Fruit fly (Drosophila melanogaster) whole organism, embryonic: ENCODE results near the gene Est-Q.
A peak's percentile ranks its signal among the peaks of the same experiment; 100 is the strongest.

Experiments
- Ada2b ChIP-seq: fragments of 200-800 bp; sonication (Bioruptor generic); IDR thresholded peaks from 2 replicates; pipeline ENCODE4 v1.3.6; 2022; ENCODE audit warnings: missing biosample characterization, missing genetic modification characterization
- BEAF-32 ChIP-seq: fragments of 200-800 bp; sonication (Bioruptor generic); optimal IDR thresholded peaks from 3 replicates; lab custom pipeline; 2017; ENCODE audit warnings: missing biosample characterization, missing genetic modification characterization, mild to moderate bottlenecking, moderate library complexity, missing genetic modification reagents
- CG10267 ChIP-seq: fragments of 200-800 bp; sonication (Bioruptor generic); optimal IDR thresholded peaks from 2 replicates; lab custom pipeline; 2018; ENCODE audit warnings: missing biosample characterization, mild to moderate bottlenecking, missing genetic modification characterization, moderate library complexity
- CG13287 ChIP-seq: fragments of 200-800 bp; sonication (Bioruptor generic); IDR thresholded peaks from 2 replicates; pipeline ENCODE4 v1.3.6; 2022; ENCODE audit warnings: missing biosample characterization, missing genetic modification characterization; ENCODE audit not compliant: partially characterized antibody
- CG14710 ChIP-seq: fragments of 200-800 bp; sonication (Bioruptor generic); optimal IDR thresholded peaks from 3 replicates; lab custom pipeline; 2019; ENCODE audit warnings: missing biosample characterization, mild to moderate bottlenecking, missing genetic modification characterization, moderate library complexity
- CG17829 ChIP-seq: fragments of 200-800 bp; optimal IDR thresholded peaks from 2 replicates; lab custom pipeline; 2019; ENCODE audit warnings: missing biosample characterization, mild to moderate bottlenecking, missing genetic modification characterization, moderate library complexity
- CG2120 ChIP-seq: fragments of 200-800 bp; sonication (Bioruptor generic); optimal IDR thresholded peaks from 3 replicates; lab custom pipeline; 2016; ENCODE audit warnings: missing biosample characterization, missing genetic modification characterization
- CG3995 ChIP-seq: fragments of 200-800 bp; sonication (Bioruptor generic); optimal IDR thresholded peaks from 3 replicates; lab custom pipeline; 2016; ENCODE audit warnings: missing biosample characterization, missing genetic modification characterization
- CG4617 ChIP-seq: fragments of 200-800 bp; sonication (Bioruptor generic); optimal IDR thresholded peaks from 3 replicates; lab custom pipeline; 2016; ENCODE audit warnings: missing biosample characterization, missing genetic modification characterization, borderline replicate concordance
- CG6791 ChIP-seq: fragments of 200-800 bp; sonication (Bioruptor generic); IDR thresholded peaks from 3 replicates; pipeline ENCODE4 v1.3.6; 2022; ENCODE audit warnings: missing biosample characterization, missing genetic modification characterization; ENCODE audit not compliant: partially characterized antibody
- CG8290 ChIP-seq, 3 experiments: fragments of 200-800 bp; sonication (Bioruptor generic); optimal IDR thresholded peaks; 2 replicates each; lab custom pipeline; 2016 to 2019; ENCODE audit warnings: missing biosample characterization in 3 of 3, missing genetic modification characterization in 3 of 3, mild to moderate bottlenecking in 2 of 3, moderate library complexity in 1 of 3
- CG9797 ChIP-seq: fragments of 200-800 bp; sonication (Bioruptor generic); optimal IDR thresholded peaks from 3 replicates; lab custom pipeline; 2018; ENCODE audit warnings: missing biosample characterization, mild to moderate bottlenecking, missing genetic modification characterization
- Dp ChIP-seq: fragments of 200-800 bp; sonication (Bioruptor generic); optimal IDR thresholded peaks from 2 replicates; lab custom pipeline; 2018; ENCODE audit warnings: missing biosample characterization, mild to moderate bottlenecking, missing genetic modification characterization, moderate library complexity
- Drgx ChIP-seq: fragments of 200-800 bp; sonication (Bioruptor generic); IDR thresholded peaks from 2 replicates; pipeline ENCODE4 v1.3.6; 2022; ENCODE audit warnings: missing biosample characterization, missing genetic modification characterization
- GATAe ChIP-seq: fragments of 200-800 bp; sonication (Bioruptor generic); conservative IDR thresholded peaks from 2 replicates; pipeline ENCODE4 v1.3.6; 2022; ENCODE audit warnings: missing biosample characterization, missing genetic modification characterization
- MBD-R2 ChIP-seq: fragments of 200-800 bp; sonication (Bioruptor generic); IDR thresholded peaks from 2 replicates; pipeline ENCODE4 v1.3.6; 2022; ENCODE audit warnings: missing biosample characterization, missing genetic modification characterization
- MESR4 ChIP-seq: fragments of 200-800 bp; sonication (Bioruptor generic); optimal IDR thresholded peaks from 2 replicates; lab custom pipeline; 2018; ENCODE audit warnings: missing biosample characterization, mild to moderate bottlenecking, missing genetic modification characterization, moderate library complexity
- Med ChIP-seq: fragments of 200-800 bp; sonication (Bioruptor generic); peaks from one replicate; lab custom pipeline; 2016; ENCODE audit warnings: missing biosample characterization, missing genetic modification characterization, mild to moderate bottlenecking, inconsistent platforms, moderate library complexity
- Neu2 ChIP-seq: fragments of 200-800 bp; sonication (Bioruptor generic); optimal IDR thresholded peaks from 3 replicates; lab custom pipeline; 2016; ENCODE audit warnings: missing biosample characterization, missing genetic modification characterization, borderline replicate concordance
- Scr ChIP-seq: fragments of 200-800 bp; sonication (Bioruptor generic); IDR thresholded peaks from 2 replicates; pipeline ENCODE4 v1.3.6; 2022; ENCODE audit warnings: missing biosample characterization, missing genetic modification characterization; ENCODE audit not compliant: partially characterized antibody
- Sry-β ChIP-seq: fragments of 200-800 bp; sonication (Bioruptor generic); optimal IDR thresholded peaks from 2 replicates; lab custom pipeline; 2018; ENCODE audit warnings: missing biosample characterization, mild to moderate bottlenecking, missing genetic modification characterization, moderate library complexity
- Taf1 ChIP-seq: fragments of 200-800 bp; sonication (Bioruptor generic); IDR thresholded peaks from 2 replicates; pipeline ENCODE4 v1.3.6; 2022; ENCODE audit warnings: missing biosample characterization, missing genetic modification characterization
- YL-1 ChIP-seq: fragments of 200-800 bp; sonication (Bioruptor generic); optimal IDR thresholded peaks from 3 replicates; lab custom pipeline; 2017; ENCODE audit warnings: missing biosample characterization, mild to moderate bottlenecking, missing genetic modification characterization
- dm ChIP-seq: fragments of 200-800 bp; sonication (Bioruptor generic); optimal IDR thresholded peaks from 3 replicates; lab custom pipeline; 2016; ENCODE audit warnings: missing biosample characterization, missing genetic modification characterization
- gce ChIP-seq: fragments of 200-800 bp; sonication (Bioruptor generic); IDR thresholded peaks from 3 replicates; pipeline ENCODE4 v1.3.6; 2022; ENCODE audit warnings: missing biosample characterization, missing genetic modification characterization
- gfzf ChIP-seq: fragments of 200-800 bp; sonication (Bioruptor generic); optimal IDR thresholded peaks from 2 replicates; lab custom pipeline; 2016; ENCODE audit warnings: missing biosample characterization, mild to moderate bottlenecking, missing genetic modification characterization, moderate library complexity
- nerfin-1 ChIP-seq: fragments of 200-800 bp; sonication (Bioruptor generic); optimal IDR thresholded peaks from 3 replicates; lab custom pipeline; 2019; ENCODE audit warnings: missing biosample characterization, mild to moderate bottlenecking, missing genetic modification characterization, moderate library complexity
- phol ChIP-seq: fragments of 200-800 bp; sonication (Bioruptor generic); optimal IDR thresholded peaks from 3 replicates; lab custom pipeline; 2018; ENCODE audit warnings: missing biosample characterization, mild to moderate bottlenecking, missing genetic modification characterization, moderate library complexity
- pzg ChIP-seq: fragments of 200-800 bp; sonication (Bioruptor generic); optimal IDR thresholded peaks from 3 replicates; lab custom pipeline; 2018; ENCODE audit warnings: missing biosample characterization, mild to moderate bottlenecking, missing genetic modification characterization, moderate library complexity
- row ChIP-seq: fragments of 200-800 bp; sonication (Bioruptor generic); IDR thresholded peaks from 3 replicates; pipeline ENCODE4 v1.3.6; 2022; ENCODE audit warnings: missing biosample characterization, missing genetic modification characterization
- stwl ChIP-seq: fragments of 200-800 bp; sonication (Bioruptor generic); optimal IDR thresholded peaks from 3 replicates; lab custom pipeline; 2018; ENCODE audit warnings: missing biosample characterization, mild to moderate bottlenecking, missing genetic modification characterization, moderate library complexity
- trem ChIP-seq: fragments of 200-800 bp; optimal IDR thresholded peaks from 3 replicates; lab custom pipeline; 2019; ENCODE audit warnings: missing biosample characterization, mild to moderate bottlenecking, missing genetic modification characterization, moderate library complexity
- trh ChIP-seq: fragments of 200-800 bp; sonication (Bioruptor generic); optimal IDR thresholded peaks from 2 replicates; lab custom pipeline; 2016; ENCODE audit warnings: missing biosample characterization, missing genetic modification characterization

The Est-Q gene

DNA sequence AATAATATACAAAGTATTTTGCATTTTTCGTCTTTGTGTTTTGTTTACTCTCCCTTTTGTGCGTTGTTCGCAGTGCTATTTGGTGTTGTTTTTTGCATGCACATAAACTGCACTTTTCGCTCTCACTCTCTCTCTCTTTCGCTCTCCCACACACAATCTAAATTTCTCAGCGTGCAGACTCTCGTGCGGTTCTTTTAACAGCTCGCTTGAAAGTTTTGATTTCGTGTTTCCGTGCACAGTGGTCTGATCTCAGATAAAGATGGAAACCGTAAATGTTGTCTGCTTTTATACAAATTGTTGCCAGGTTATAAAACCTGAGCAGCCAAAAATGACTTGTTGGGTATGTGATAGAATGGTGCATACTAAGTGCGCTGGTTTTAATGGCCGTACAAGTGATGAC lies 15.8 kb upstream of the Est-Q start:
- TF ChIP-seq Drgx (GFP tag; lab: Robert Waterston, UW) (0 out of 2 replicates have a peak, but pooled peaks have one; percentile 23), row (peak; percentile 33; the same call in 1 of the 3 replicates), Ada2b (0 out of 2 replicates have a peak, but pooled peaks have one; percentile 17), CG6791 (GFP tag; lab: Robert Waterston, UW) (0 out of 3 replicates have a peak, but pooled peaks have one; percentile 11)

DNA sequence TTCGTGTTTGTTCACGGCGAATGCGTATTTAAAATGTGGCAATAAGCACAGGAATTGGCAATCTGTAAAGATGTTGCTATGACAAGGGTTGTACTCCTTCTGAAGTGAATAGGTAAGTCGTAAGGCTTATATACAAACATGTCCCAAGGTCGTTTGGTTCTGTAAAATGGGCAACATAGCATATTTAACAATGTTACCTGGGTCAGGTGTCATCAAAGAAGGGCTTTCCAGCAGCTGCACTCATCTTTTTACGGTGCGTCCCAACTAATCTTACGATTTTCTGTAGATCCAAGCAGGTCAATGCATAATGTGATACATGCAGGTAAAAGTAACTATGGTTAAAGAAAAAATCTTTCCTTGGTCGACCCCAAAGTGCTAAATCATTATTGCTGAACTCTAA lies 10.7 kb upstream of the Est-Q start, which contains the start of gene Neu2:
Gene Neu2 (minus strand): TSS at position 101 of the 400 bp plus-strand sequence.
- TF ChIP-seq Neu2 (GFP tag; lab: Kevin White, UChicago) (peak; percentile 9), Drgx (GFP tag; lab: Robert Waterston, UW) (no peak)

DNA sequence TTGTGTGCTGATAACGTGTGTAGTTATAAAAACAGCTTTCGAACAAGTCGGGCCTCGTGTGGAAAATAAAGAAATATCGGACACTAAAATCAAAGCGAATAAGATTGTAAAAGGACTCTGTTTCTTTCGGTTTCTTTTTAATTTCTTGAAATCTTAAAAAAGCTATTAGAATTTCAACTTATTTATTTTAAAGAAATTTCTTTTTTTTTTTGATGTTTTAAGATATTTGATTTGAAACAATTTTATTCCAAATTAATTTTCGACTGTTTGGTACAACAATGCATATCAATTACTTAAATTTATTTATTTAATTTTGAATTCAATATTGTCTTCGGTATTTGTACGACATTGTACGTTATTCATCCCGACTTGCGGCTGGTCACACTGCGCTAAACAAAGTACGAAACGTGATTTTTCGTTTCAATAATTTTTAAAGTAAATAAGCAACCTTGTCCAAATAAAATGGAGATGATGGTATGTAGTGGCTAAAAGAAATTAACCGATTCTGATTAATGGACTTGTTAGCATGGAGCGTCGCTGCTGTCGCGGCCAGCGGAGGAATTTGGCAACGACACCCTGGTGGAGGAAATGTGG lies 8.4 kb upstream of the Est-Q start, which contains the start of the genes CG7202 and CG7519:
Gene CG7202 (minus strand): TSS at position 51 of the 594 bp plus-strand sequence.
Gene CG7519 (plus strand): TSS at position 361 of the 594 bp plus-strand sequence.
- TF ChIP-seq CG2120 (GFP tag; lab: Kevin White, UChicago) (no peak), CG10267 (tag; lab: Kevin White, UChicago) (peak; percentile 8), CG4617 (peak; percentile 64), pzg (GFP tag; lab: Kevin White, UChicago) (peak; percentile 35), CG13287 (peak; percentile 26; the same call in 1 of the 2 replicates), Taf1 (GFP tag; lab: Robert Waterston, UW) (no peak), GATAe (GFP tag; lab: Robert Waterston, UW) (no peak), CG9797 (GFP tag; lab: Kevin White, UChicago) (peak; percentile 55), CG8290 (GFP tag; optimal IDR thresholded peaks at IDR 0.05; lab: Kevin White, UChicago) (peak; percentile 13), CG8290 (tag; optimal IDR thresholded peaks at IDR 0.05; lab: Kevin White, UChicago) (no peak), Dp (GFP tag; lab: Kevin White, UChicago) (peak; percentile 42), YL-1 (GFP tag; lab: Kevin White, UChicago) (peak; percentile 33), CG3995 (GFP tag; lab: Kevin White, UChicago) (peak; percentile 43), Neu2 (GFP tag; lab: Kevin White, UChicago) (no peak), CG17829 (tag; lab: Kevin White, UChicago) (peak; percentile 14), trem (tag; lab: Kevin White, UChicago) (peak; percentile 47), phol (peak; percentile 9), Med (peak; percentile 24), BEAF-32 (GFP tag; lab: Kevin White, UChicago) (peak; percentile 7), Scr (0 out of 2 replicates have a peak, but pooled peaks have one; percentile 12), dm (GFP tag; lab: Kevin White, UChicago) (peak; percentile 38), Sry-β (GFP tag; lab: Kevin White, UChicago) (no peak), gfzf (GFP tag; lab: Kevin White, UChicago) (peak; percentile 67), trh (GFP tag; lab: Kevin White, UChicago) (no peak), MBD-R2 (peak; percentile 45; the same call in 1 of the 2 replicates), CG14710 (tag; lab: Kevin White, UChicago) (peak; percentile 9), MESR4 (GFP tag; lab: Kevin White, UChicago) (peak; percentile 55), stwl (tag; lab: Kevin White, UChicago) (peak; percentile 72), nerfin-1 (tag; lab: Kevin White, UChicago) (peak; percentile 33), gce (GFP tag; lab: Robert Waterston, UW) (peak; percentile 27; the same call in 1 of the 3 replicates)
